Worm (Caenorhabditis elegans): ENCODE data around the gene metl-6.

ce11 chrIII:3931423-3931822 lies 9.9 kb upstream of the metl-6 start, which contains the start of gene F37A8.2:
- TF ChIP-seq unc-62 (GFP tag; optimal IDR thresholded peaks at IDR 0.05) = no peak
- no peak for TF ChIP-seq lin-13 (tag; optimal IDR thresholded peaks at IDR 0.05)
- no peak for TF ChIP-seq pha-4 (tag; optimal IDR thresholded peaks at IDR 0.05)
- TF ChIP-seq nhr-28 (tag; optimal IDR thresholded peaks at IDR 0.05) = no peak
- TF ChIP-seq ztf-11 (tag; optimal IDR thresholded peaks at IDR 0.05) = no peak
- no peak for TF ChIP-seq sptf-1 (tag; optimal IDR thresholded peaks at IDR 0.05)
- TF ChIP-seq nhr-237 (tag; optimal IDR thresholded peaks at IDR 0.05) = no peak
